Fruit fly (Drosophila melanogaster): ENCODE data around the gene CG15812.

Gene CG15812

dm6 chr3L:3194059-3194458 lies 34.3 kb downstream of the CG15812 start:
- TF ChIP-seq CrebA (GFP tag; optimal IDR thresholded peaks at IDR 0.05; ENCODE audit: borderline replicate concordance) (no peak), br (GFP tag; optimal IDR thresholded peaks at IDR 0.05) (peak; percentile 92), lola (GFP tag; optimal IDR thresholded peaks at IDR 0.05) (no peak), woc (GFP tag; optimal IDR thresholded peaks at IDR 0.05) (peak; percentile 85), HLH106 (tag; optimal IDR thresholded peaks at IDR 0.05) (peak; percentile 94), ey (GFP tag; optimal IDR thresholded peaks at IDR 0.05) (peak; percentile 88), Hr78 (GFP tag; optimal IDR thresholded peaks at IDR 0.05) (no peak), Rel (GFP tag; optimal IDR thresholded peaks at IDR 0.05) (peak; percentile 95), Rel (tag; optimal IDR thresholded peaks at IDR 0.05) (peak; percentile 81), usp (GFP tag; optimal IDR thresholded peaks at IDR 0.05) (no peak), tai (GFP tag; optimal IDR thresholded peaks at IDR 0.05) (no peak), psq (GFP tag; optimal IDR thresholded peaks at IDR 0.05) (peak; percentile 95), Dif (GFP tag; optimal IDR thresholded peaks at IDR 0.05; ENCODE audit: partially characterized antibody) (no peak), Sp1 (GFP tag; optimal IDR thresholded peaks at IDR 0.05) (peak; percentile 95), foxo (GFP tag; optimal IDR thresholded peaks at IDR 0.05) (peak; percentile 55 to 97), GATAd (GFP tag; optimal IDR thresholded peaks at IDR 0.05) (peak; percentile 84), CG9705 (GFP tag; optimal IDR thresholded peaks at IDR 0.05) (peak; percentile 25), Mio (GFP tag; optimal IDR thresholded peaks at IDR 0.05) (no peak), Jra (GFP tag; optimal IDR thresholded peaks at IDR 0.05) (peak; percentile 85), Vsx2 (GFP tag; optimal IDR thresholded peaks at IDR 0.05; ENCODE audit: partially characterized antibody) (no peak), sage (GFP tag; optimal IDR thresholded peaks at IDR 0.05) (peak; percentile 95), pan (optimal IDR thresholded peaks at IDR 0.05) (no peak), N (GFP tag; optimal IDR thresholded peaks at IDR 0.05) (no peak), dsf (GFP tag; optimal IDR thresholded peaks at IDR 0.05; ENCODE audit: borderline replicate concordance) (peak; percentile 54), OdsH (GFP tag; optimal IDR thresholded peaks at IDR 0.05) (peak; percentile 97), Myc (optimal IDR thresholded peaks at IDR 0.05) (no peak), CG32264 (GFP tag; optimal IDR thresholded peaks at IDR 0.05) (peak; percentile 87), jim (GFP tag; optimal IDR thresholded peaks at IDR 0.05) (no peak), Hr83 (GFP tag; optimal IDR thresholded peaks at IDR 0.05; ENCODE audit: poor library complexity, severe bottlenecking) (peak; percentile 68), fru (GFP tag; optimal IDR thresholded peaks at IDR 0.05) (peak; percentile 93), Dfd (GFP tag; optimal IDR thresholded peaks at IDR 0.05) (no peak), dl (GFP tag; optimal IDR thresholded peaks at IDR 0.05; ENCODE audit: insufficient read depth in 1 of 2, partially characterized antibody in 2 of 2) (no peak), dmrt93B (GFP tag; optimal IDR thresholded peaks at IDR 0.05) (peak; percentile 84), rgr (GFP tag; optimal IDR thresholded peaks at IDR 0.05) (peak; percentile 97), Hnf4 (GFP tag; optimal IDR thresholded peaks at IDR 0.05) (peak; percentile 90), h (GFP tag; optimal IDR thresholded peaks at IDR 0.05) (peak; percentile 97), brk (GFP tag; optimal IDR thresholded peaks at IDR 0.05) (peak; percentile 93), sv (GFP tag; optimal IDR thresholded peaks at IDR 0.05) (peak; percentile 67), Abd-B (GFP tag; optimal IDR thresholded peaks at IDR 0.05) (no peak)

DNA sequence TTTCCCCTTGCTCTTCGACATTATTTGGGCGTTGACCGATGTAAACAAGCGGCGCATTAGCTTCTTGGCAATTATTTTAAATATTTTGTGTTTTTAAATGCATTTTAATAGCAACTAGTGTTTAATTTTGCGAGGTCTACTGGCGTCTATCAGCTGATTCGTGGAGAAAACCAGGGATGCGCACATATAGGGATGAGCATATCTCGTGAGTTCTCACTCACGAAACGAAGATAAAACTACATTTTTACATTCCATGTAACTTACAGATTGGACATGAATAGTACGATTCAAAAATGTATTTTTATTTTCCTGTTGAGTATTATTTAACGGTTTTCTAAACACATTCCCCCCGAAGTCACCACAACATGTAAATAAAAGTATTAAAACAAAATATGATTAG lies 37.7 kb downstream of the CG15812 start, which contains the start of gene CG14966:
CG14966 (minus strand) TSS at position 168 of the 400 bp plus-strand sequence.
- no peak for TF ChIP-seq pan (optimal IDR thresholded peaks at IDR 0.05)
- no peak for TF ChIP-seq CG32264 (GFP tag; optimal IDR thresholded peaks at IDR 0.05)
- no peak for TF ChIP-seq Hr78 (GFP tag; optimal IDR thresholded peaks at IDR 0.05)
- peak; percentile 50 for TF ChIP-seq Jra (GFP tag; optimal IDR thresholded peaks at IDR 0.05)
- TF ChIP-seq OdsH (GFP tag; optimal IDR thresholded peaks at IDR 0.05): peak; percentile 44
- TF ChIP-seq Hnf4 (GFP tag; optimal IDR thresholded peaks at IDR 0.05): peak; percentile 79
- TF ChIP-seq jim (GFP tag; optimal IDR thresholded peaks at IDR 0.05): peak; percentile 14
- TF ChIP-seq Vsx2 (GFP tag; optimal IDR thresholded peaks at IDR 0.05; ENCODE audit: partially characterized antibody): no peak
- peak; percentile 25 for TF ChIP-seq sage (GFP tag; optimal IDR thresholded peaks at IDR 0.05)
- TF ChIP-seq fru (GFP tag; optimal IDR thresholded peaks at IDR 0.05): peak; percentile 43
- TF ChIP-seq Abd-B (GFP tag; optimal IDR thresholded peaks at IDR 0.05): no peak
- no peak for TF ChIP-seq psq (GFP tag; optimal IDR thresholded peaks at IDR 0.05)
- TF ChIP-seq Dif (GFP tag; optimal IDR thresholded peaks at IDR 0.05; ENCODE audit: partially characterized antibody): no peak
- TF ChIP-seq h (GFP tag; optimal IDR thresholded peaks at IDR 0.05): peak; percentile 55
- peak; percentile 59 for TF ChIP-seq rgr (GFP tag; optimal IDR thresholded peaks at IDR 0.05)
- TF ChIP-seq br (GFP tag; optimal IDR thresholded peaks at IDR 0.05): peak; percentile 45
- no peak for TF ChIP-seq Myc (optimal IDR thresholded peaks at IDR 0.05)
- no peak for TF ChIP-seq CrebA (GFP tag; optimal IDR thresholded peaks at IDR 0.05; ENCODE audit: borderline replicate concordance)
- TF ChIP-seq Rel (GFP tag; optimal IDR thresholded peaks at IDR 0.05): no peak
- TF ChIP-seq Rel (tag; optimal IDR thresholded peaks at IDR 0.05): peak; percentile 55
- no peak for TF ChIP-seq dmrt93B (GFP tag; optimal IDR thresholded peaks at IDR 0.05)
- TF ChIP-seq ey (GFP tag; optimal IDR thresholded peaks at IDR 0.05): no peak
- TF ChIP-seq foxo (GFP tag; optimal IDR thresholded peaks at IDR 0.05): peak in 1 of 2 experiments; percentile 59
- no peak for TF ChIP-seq brk (GFP tag; optimal IDR thresholded peaks at IDR 0.05)
- no peak for TF ChIP-seq Mio (GFP tag; optimal IDR thresholded peaks at IDR 0.05)
- peak; percentile 13 for TF ChIP-seq CG9705 (GFP tag; optimal IDR thresholded peaks at IDR 0.05)
- no peak for TF ChIP-seq N (GFP tag; optimal IDR thresholded peaks at IDR 0.05)
- no peak for TF ChIP-seq tai (GFP tag; optimal IDR thresholded peaks at IDR 0.05)
- TF ChIP-seq Sp1 (GFP tag; optimal IDR thresholded peaks at IDR 0.05): peak; percentile 15
- TF ChIP-seq usp (GFP tag; optimal IDR thresholded peaks at IDR 0.05): no peak
- TF ChIP-seq dsf (GFP tag; optimal IDR thresholded peaks at IDR 0.05; ENCODE audit: borderline replicate concordance): no peak
- peak; percentile 25 for TF ChIP-seq HLH106 (tag; optimal IDR thresholded peaks at IDR 0.05)
- no peak for TF ChIP-seq dl (GFP tag; optimal IDR thresholded peaks at IDR 0.05; ENCODE audit: insufficient read depth in 1 of 2, partially characterized antibody in 2 of 2)
- TF ChIP-seq GATAd (GFP tag; optimal IDR thresholded peaks at IDR 0.05): no peak
- TF ChIP-seq Dfd (GFP tag; optimal IDR thresholded peaks at IDR 0.05): no peak
- peak; percentile 55 for TF ChIP-seq Hr83 (GFP tag; optimal IDR thresholded peaks at IDR 0.05; ENCODE audit: poor library complexity, severe bottlenecking)
- TF ChIP-seq sv (GFP tag; optimal IDR thresholded peaks at IDR 0.05): peak; percentile 5
- peak; percentile 68 for TF ChIP-seq woc (GFP tag; optimal IDR thresholded peaks at IDR 0.05)
- no peak for TF ChIP-seq lola (GFP tag; optimal IDR thresholded peaks at IDR 0.05)
